Worm (Caenorhabditis elegans): ENCODE data around the gene sre-28.

DNA sequence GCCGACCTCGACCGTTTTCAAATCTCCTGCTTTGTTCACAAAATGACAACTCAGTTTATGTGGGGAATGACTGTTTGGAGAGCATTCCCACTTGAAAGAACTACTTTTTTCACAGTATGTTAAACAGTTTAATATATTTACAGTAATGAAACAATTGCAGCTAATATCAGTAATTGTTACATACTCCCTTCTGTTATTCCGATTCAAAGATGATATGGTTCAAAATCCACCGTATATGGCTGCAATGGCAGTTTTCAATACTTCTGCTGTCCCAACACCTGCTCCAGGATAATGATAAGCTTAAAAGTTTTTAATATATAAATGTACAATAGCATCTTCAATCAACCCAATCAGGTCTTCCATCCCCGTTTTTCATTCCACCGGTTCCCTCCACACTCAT is 37.0 kb upstream of the sre-28 start:
- no peak for TF ChIP-seq cog-1 (tag; optimal IDR thresholded peaks at IDR 0.05)
- no peak for TF ChIP-seq med-1 (GFP tag; optimal IDR thresholded peaks at IDR 0.05; ENCODE audit: insufficient read depth)
- TF ChIP-seq T22C8.4 (GFP tag; IDR thresholded peaks at IDR 0.05) = no peak
- TF ChIP-seq flt-1 (GFP tag; IDR thresholded peaks at IDR 0.05) = no peak
- no peak for TF ChIP-seq ref-1 (GFP tag; conservative IDR thresholded peaks at IDR 0.05)

Data from whole organism, midembryonic.